Worm (Caenorhabditis elegans) whole organism, L4/young adult: Measurements from ENCODE around the gene set-13.

Experiments used
- W03F9.2 ChIP-seq: fragments of 150-350 bp; optimal IDR thresholded peaks from 2 replicates; lab custom pipeline; 2014; ENCODE audit warnings: missing biosample characterization, missing genetic modification characterization
- dao-5 ChIP-seq: sonication (generic microtip); optimal IDR thresholded peaks from 2 replicates; lab custom pipeline; 2016; ENCODE audit warnings: missing genotype, missing genetic modification characterization, moderate library complexity, missing compliant biosample characterization
- him-1 ChIP-seq: sonication (generic microtip); optimal IDR thresholded peaks from 2 replicates; lab custom pipeline; 2016; ENCODE audit warnings: missing genotype, missing genetic modification reagents, missing genetic modification characterization, missing compliant biosample characterization

- TF ChIP-seq W03F9.2 (tag; lab: Kevin White, UChicago) (no peak), dao-5 (tag; lab: Kevin White, UChicago) (no peak), him-1 (tag; lab: Kevin White, UChicago) (no peak)
Observed at ce11 chrII:2802804-2803586, 13.8 kb upstream of the set-13 start.
